Fruit fly (Drosophila melanogaster): ENCODE measurements around the gene Myo61F.

Myo61F gene

dm6 chr3L:1368201-1368617 is 49.9 kb downstream of the Myo61F start:
- TF ChIP-seq CG4496 (GFP tag; IDR thresholded peaks at IDR 0.05), result peak; percentile 69
- TF ChIP-seq Snoo (tag; optimal IDR thresholded peaks at IDR 0.05), result peak; percentile 85
- TF ChIP-seq EcR (GFP tag; optimal IDR thresholded peaks at IDR 0.05), result no peak
- TF ChIP-seq CG34367 (tag; optimal IDR thresholded peaks at IDR 0.05), result no peak
- peak; percentile 20 for TF ChIP-seq CG17806 (tag; optimal IDR thresholded peaks at IDR 0.05)
- TF ChIP-seq CG14655 (GFP tag; optimal IDR thresholded peaks at IDR 0.05), result no peak
- TF ChIP-seq Ets98B (GFP tag; IDR thresholded peaks at IDR 0.05), result peak; percentile 45
- TF ChIP-seq CG8301 (tag; optimal IDR thresholded peaks at IDR 0.05), result peak; percentile 11
- TF ChIP-seq CG9948 (tag; optimal IDR thresholded peaks at IDR 0.05), result peak; percentile 42
- peak; percentile 25; the same call in 1 of the 2 replicates for TF ChIP-seq CG32121 (GFP tag; IDR thresholded peaks at IDR 0.05)
- TF ChIP-seq rn (GFP tag; IDR thresholded peaks at IDR 0.05), result peak; percentile 53; the same call in 1 of the 2 replicates
- TF ChIP-seq CG8159 (tag; optimal IDR thresholded peaks at IDR 0.05), result peak; percentile 38
- peak; percentile 34 for TF ChIP-seq gl (tag; optimal IDR thresholded peaks at IDR 0.05)
- no peak for TF ChIP-seq CG13204 (GFP tag; optimal IDR thresholded peaks at IDR 0.05)
- peak; percentile 53 for TF ChIP-seq CG15710 (tag; optimal IDR thresholded peaks at IDR 0.05)
- no peak for TF ChIP-seq CG12605 (GFP tag; IDR thresholded peaks at IDR 0.05)
- peak; percentile 35 for TF ChIP-seq Pif1B (GFP tag; optimal IDR thresholded peaks at IDR 0.05)
- TF ChIP-seq CG10348 (GFP tag; IDR thresholded peaks at IDR 0.05), result 0 out of 2 replicates have a peak, but pooled peaks have one; percentile 35
- no peak for TF ChIP-seq D1 (tag; optimal IDR thresholded peaks at IDR 0.05)
- TF ChIP-seq fd96Ca (GFP tag; IDR thresholded peaks at IDR 0.05), result peak; percentile 79
- TF ChIP-seq Pif1A (GFP tag; optimal IDR thresholded peaks at IDR 0.05), result peak; percentile 73

DNA sequence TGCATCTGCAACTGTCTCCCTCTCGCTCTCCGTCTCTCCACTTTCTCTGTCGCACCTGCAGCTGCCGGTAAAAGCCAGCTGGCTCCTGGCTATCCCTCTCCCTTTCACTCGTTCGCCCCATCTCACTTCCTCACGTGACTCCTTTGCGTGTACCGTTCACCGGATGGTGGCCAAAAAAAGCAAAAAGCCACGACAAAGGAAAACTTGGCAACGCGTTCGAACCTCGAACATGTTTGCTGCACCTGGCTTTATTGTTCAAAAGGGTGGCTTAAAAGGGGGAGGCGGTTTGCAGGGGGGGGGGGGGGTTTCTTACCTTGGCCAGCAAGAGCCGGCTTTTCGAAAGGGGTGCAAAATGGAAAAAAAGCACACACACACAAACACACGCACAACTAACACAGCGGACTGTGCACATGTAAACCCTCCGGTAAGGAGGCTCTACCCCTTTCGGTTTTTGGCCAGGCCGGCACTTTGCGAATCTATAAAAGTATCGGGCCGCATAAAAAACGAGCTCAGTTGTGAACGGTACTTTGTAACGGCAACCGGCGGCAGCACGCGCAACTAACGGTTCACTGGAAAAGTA is 51.9 kb downstream of the Myo61F start, which contains the start of gene ru:
Gene ru (plus strand): TSS at position 530 of the 580 bp plus-strand sequence.
- TF ChIP-seq CG14655 (GFP tag; optimal IDR thresholded peaks at IDR 0.05) (no peak), CG12605 (GFP tag; IDR thresholded peaks at IDR 0.05) (no peak), CG4496 (GFP tag; IDR thresholded peaks at IDR 0.05) (peak; percentile 24; the same call in 1 of the 3 replicates), D1 (tag; optimal IDR thresholded peaks at IDR 0.05) (no peak), CG17806 (tag; optimal IDR thresholded peaks at IDR 0.05) (no peak), CG13204 (GFP tag; optimal IDR thresholded peaks at IDR 0.05) (peak; percentile 34), rn (GFP tag; IDR thresholded peaks at IDR 0.05) (no peak), Pif1A (GFP tag; optimal IDR thresholded peaks at IDR 0.05) (no peak)

dm6 chr3L:1370939-1371338 is 52.7 kb downstream of the Myo61F start:
- TF ChIP-seq CG8159 (tag; optimal IDR thresholded peaks at IDR 0.05) (peak; percentile 25), fd96Ca (GFP tag; IDR thresholded peaks at IDR 0.05) (peak; percentile 72; the same call in 2 of the 3 replicates), Pif1B (GFP tag; optimal IDR thresholded peaks at IDR 0.05) (no peak), Pif1A (GFP tag; optimal IDR thresholded peaks at IDR 0.05) (peak; percentile 36), CG4496 (GFP tag; IDR thresholded peaks at IDR 0.05) (0 out of 3 replicates have a peak, but pooled peaks have one; percentile 28), CG10348 (GFP tag; IDR thresholded peaks at IDR 0.05) (no peak), CG32121 (GFP tag; IDR thresholded peaks at IDR 0.05) (peak; percentile 83), Ets98B (GFP tag; IDR thresholded peaks at IDR 0.05) (peak; percentile 69), CG15710 (tag; optimal IDR thresholded peaks at IDR 0.05) (peak; percentile 20), CG8301 (tag; optimal IDR thresholded peaks at IDR 0.05) (peak; percentile 9), CG12605 (GFP tag; IDR thresholded peaks at IDR 0.05) (peak; percentile 46; the same call in 1 of the 2 replicates), EcR (GFP tag; optimal IDR thresholded peaks at IDR 0.05) (no peak), Snoo (tag; optimal IDR thresholded peaks at IDR 0.05) (no peak), CG14655 (GFP tag; optimal IDR thresholded peaks at IDR 0.05) (peak; percentile 6), CG17806 (tag; optimal IDR thresholded peaks at IDR 0.05) (peak; percentile 14), CG34367 (tag; optimal IDR thresholded peaks at IDR 0.05) (no peak)

- TF ChIP-seq CG8301 (tag; optimal IDR thresholded peaks at IDR 0.05) (peak; percentile 44), CG8159 (tag; optimal IDR thresholded peaks at IDR 0.05) (peak; percentile 34), Snoo (tag; optimal IDR thresholded peaks at IDR 0.05) (peak; percentile 45), Pif1A (GFP tag; optimal IDR thresholded peaks at IDR 0.05) (peak; percentile 55), CG17806 (tag; optimal IDR thresholded peaks at IDR 0.05) (no peak), fd96Ca (GFP tag; IDR thresholded peaks at IDR 0.05) (peak; percentile 77), CG9948 (tag; optimal IDR thresholded peaks at IDR 0.05) (peak; percentile 35), D1 (tag; optimal IDR thresholded peaks at IDR 0.05) (no peak), CG4496 (GFP tag; IDR thresholded peaks at IDR 0.05) (peak; percentile 85), CG32121 (GFP tag; IDR thresholded peaks at IDR 0.05) (peak; percentile 86), EcR (GFP tag; optimal IDR thresholded peaks at IDR 0.05) (no peak), CG10348 (GFP tag; IDR thresholded peaks at IDR 0.05) (peak; percentile 54; the same call in 1 of the 2 replicates), rn (GFP tag; IDR thresholded peaks at IDR 0.05) (0 out of 2 replicates have a peak, but pooled peaks have one; percentile 44), CG12605 (GFP tag; IDR thresholded peaks at IDR 0.05) (peak; percentile 16; the same call in 1 of the 2 replicates), gl (tag; optimal IDR thresholded peaks at IDR 0.05) (no peak), CG34367 (tag; optimal IDR thresholded peaks at IDR 0.05) (peak; percentile 47), Ets98B (GFP tag; IDR thresholded peaks at IDR 0.05) (peak; percentile 65), Pif1B (GFP tag; optimal IDR thresholded peaks at IDR 0.05) (no peak), CG14655 (GFP tag; optimal IDR thresholded peaks at IDR 0.05) (peak; percentile 34), CG15710 (tag; optimal IDR thresholded peaks at IDR 0.05) (peak; percentile 49), CG13204 (GFP tag; optimal IDR thresholded peaks at IDR 0.05) (no peak)
These were observed 56.3 kb downstream of the Myo61F start for dm6 chr3L:1374438-1375133.

Measured in whole organism, pupa.